Worm (Caenorhabditis elegans): ENCODE data around the gene atat-2.

Gene atat-2

ce11 chrX:5802582-5802981 is 46.3 kb upstream of the atat-2 start:
- TF ChIP-seq nhr-11 (tag; optimal IDR thresholded peaks at IDR 0.05): no peak
- no peak for TF ChIP-seq ceh-9 (tag; optimal IDR thresholded peaks at IDR 0.05)
- TF ChIP-seq nhr-76 (tag; optimal IDR thresholded peaks at IDR 0.05): no peak
- no peak for TF ChIP-seq mml-1 (tag; optimal IDR thresholded peaks at IDR 0.05)
- TF ChIP-seq lsy-12 (tag; optimal IDR thresholded peaks at IDR 0.05): no peak
- TF ChIP-seq elt-3 (tag; optimal IDR thresholded peaks at IDR 0.05): no peak

DNA sequence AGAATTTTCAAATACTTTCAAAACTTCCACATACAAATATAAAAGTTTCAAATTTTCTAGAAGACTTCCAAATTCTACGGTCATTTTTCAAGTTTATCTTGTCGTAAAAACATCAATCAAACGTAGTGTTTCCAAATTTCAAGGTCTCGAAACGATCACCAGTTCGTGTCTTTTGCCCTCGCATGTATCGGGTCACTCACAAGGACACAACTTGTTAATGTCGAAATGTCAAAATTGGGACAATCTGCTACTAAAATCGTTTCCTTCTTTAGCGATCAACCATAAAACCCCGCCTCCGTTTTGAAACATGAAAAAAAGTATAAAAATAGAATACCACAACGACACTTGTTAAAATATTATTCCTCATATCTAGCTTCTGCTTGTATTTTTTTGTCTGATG is 45.4 kb upstream of the atat-2 start:
- TF ChIP-seq nhr-23 (tag; optimal IDR thresholded peaks at IDR 0.05) (peak; percentile 24), unc-62 (GFP tag; optimal IDR thresholded peaks at IDR 0.05) (peak; percentile 46), nhr-25 (tag; optimal IDR thresholded peaks at IDR 0.05) (peak; percentile 91), jun-1 (tag; optimal IDR thresholded peaks at IDR 0.05) (no peak)

ce11 chrX:5805872-5806472 is 42.9 kb upstream of the atat-2 start, which contains the start of gene F13D11.3:
F13D11.3 (minus strand) TSS chrX:5805922.
- TF ChIP-seq nfya-1 (tag; optimal IDR thresholded peaks at IDR 0.05; ENCODE audit: insufficient read depth): peak; percentile 2
- peak; percentile 40 for TF ChIP-seq pha-4 (tag; optimal IDR thresholded peaks at IDR 0.05)
- TF ChIP-seq ceh-16 (tag; optimal IDR thresholded peaks at IDR 0.05): no peak
- TF ChIP-seq tbx-2 (tag; optimal IDR thresholded peaks at IDR 0.05): no peak
- TF ChIP-seq nhr-11 (tag; optimal IDR thresholded peaks at IDR 0.05): no peak
- TF ChIP-seq nhr-28 (tag; optimal IDR thresholded peaks at IDR 0.05): no peak
- TF ChIP-seq nhr-12 (tag; optimal IDR thresholded peaks at IDR 0.05): no peak

DNA sequence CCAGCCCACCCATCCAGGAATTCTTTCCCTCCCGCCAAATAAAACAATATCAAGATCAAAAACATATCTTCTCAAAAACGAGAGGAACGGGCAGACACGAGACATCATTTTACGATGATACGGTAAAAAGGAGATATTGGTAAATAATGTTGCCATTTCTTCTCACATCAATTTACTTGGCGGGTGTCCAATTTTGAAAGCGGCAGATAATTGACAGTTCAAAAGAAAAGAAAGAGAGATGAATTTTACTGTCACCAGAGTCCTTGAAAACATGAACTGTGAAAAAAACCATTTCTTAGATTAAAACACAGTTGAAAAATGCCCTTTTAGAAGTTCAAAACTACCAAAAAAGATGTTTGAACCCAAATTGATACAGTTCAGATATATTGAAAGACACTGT is 38.2 kb upstream of the atat-2 start:
- no peak for TF ChIP-seq ZK546.5 (tag; optimal IDR thresholded peaks at IDR 0.05)
- peak; percentile 85 for TF ChIP-seq nhr-25 (tag; optimal IDR thresholded peaks at IDR 0.05)
- no peak for TF ChIP-seq ztf-4 (tag; optimal IDR thresholded peaks at IDR 0.05)
- TF ChIP-seq egl-5 (tag; optimal IDR thresholded peaks at IDR 0.05): no peak
- TF ChIP-seq elt-2 (tag; optimal IDR thresholded peaks at IDR 0.05): no peak
- no peak for TF ChIP-seq ceh-16 (tag; optimal IDR thresholded peaks at IDR 0.05)
- no peak for TF ChIP-seq hmg-11 (tag; optimal IDR thresholded peaks at IDR 0.05)
- TF ChIP-seq mdl-1 (tag; optimal IDR thresholded peaks at IDR 0.05): peak; percentile 17
- no peak for TF ChIP-seq ama-1 (optimal IDR thresholded peaks at IDR 0.05)
- TF ChIP-seq lin-15B (tag; optimal IDR thresholded peaks at IDR 0.05): no peak
- TF ChIP-seq pha-4 (tag; optimal IDR thresholded peaks at IDR 0.05): no peak
- TF ChIP-seq fkh-10 (GFP tag; optimal IDR thresholded peaks at IDR 0.05): no peak
- no peak for TF ChIP-seq fos-1 (tag; optimal IDR thresholded peaks at IDR 0.05)
- no peak for TF ChIP-seq nhr-67 (tag; optimal IDR thresholded peaks at IDR 0.05)
- peak; percentile 9 for TF ChIP-seq elt-1 (tag; optimal IDR thresholded peaks at IDR 0.05)
- TF ChIP-seq zag-1 (tag; optimal IDR thresholded peaks at IDR 0.05): no peak
- TF ChIP-seq lsy-12 (tag; optimal IDR thresholded peaks at IDR 0.05): no peak
- TF ChIP-seq ceh-9 (tag; optimal IDR thresholded peaks at IDR 0.05): no peak
- no peak for TF ChIP-seq nhr-43 (tag; optimal IDR thresholded peaks at IDR 0.05; ENCODE audit: poor library complexity, severe bottlenecking)
- no peak for TF ChIP-seq R02D3.7 (tag; optimal IDR thresholded peaks at IDR 0.05)
- TF ChIP-seq snpc-4 (tag; optimal IDR thresholded peaks at IDR 0.05): no peak
- TF ChIP-seq nhr-77 (tag; optimal IDR thresholded peaks at IDR 0.05): no peak
- no peak for TF ChIP-seq nhr-237 (tag; optimal IDR thresholded peaks at IDR 0.05)
- no peak for TF ChIP-seq ceh-28 (tag; optimal IDR thresholded peaks at IDR 0.05)
- TF ChIP-seq mml-1 (tag; optimal IDR thresholded peaks at IDR 0.05): no peak
- TF ChIP-seq egl-27 (tag; optimal IDR thresholded peaks at IDR 0.05): no peak
- no peak for TF ChIP-seq elt-3 (tag; optimal IDR thresholded peaks at IDR 0.05)

- TF ChIP-seq nhr-23 (tag; optimal IDR thresholded peaks at IDR 0.05): peak; percentile 48
- peak; percentile 83 for TF ChIP-seq hmg-11 (tag; optimal IDR thresholded peaks at IDR 0.05)
- TF ChIP-seq nhr-237 (tag; optimal IDR thresholded peaks at IDR 0.05): no peak
- no peak for TF ChIP-seq ztf-4 (tag; optimal IDR thresholded peaks at IDR 0.05)
- no peak for TF ChIP-seq lin-15B (tag; optimal IDR thresholded peaks at IDR 0.05)
- TF ChIP-seq snpc-4 (tag; optimal IDR thresholded peaks at IDR 0.05): no peak
- no peak for TF ChIP-seq ceh-16 (tag; optimal IDR thresholded peaks at IDR 0.05)
- no peak for TF ChIP-seq aly-2 (tag; optimal IDR thresholded peaks at IDR 0.05)
- peak; percentile 54 for TF ChIP-seq nhr-11 (tag; optimal IDR thresholded peaks at IDR 0.05)
- TF ChIP-seq sea-2 (GFP tag; optimal IDR thresholded peaks at IDR 0.05): peak; percentile 99
- TF ChIP-seq nhr-28 (tag; optimal IDR thresholded peaks at IDR 0.05): no peak
- TF ChIP-seq nhr-12 (tag; optimal IDR thresholded peaks at IDR 0.05): no peak
- TF ChIP-seq lin-39 (tag; optimal IDR thresholded peaks at IDR 0.05): peak; percentile 80
- TF ChIP-seq egl-27 (tag; optimal IDR thresholded peaks at IDR 0.05): no peak
- TF ChIP-seq ceh-9 (tag; optimal IDR thresholded peaks at IDR 0.05): no peak
- peak; percentile 75 for TF ChIP-seq pha-4 (tag; optimal IDR thresholded peaks at IDR 0.05)
- no peak for TF ChIP-seq ceh-82 (tag; optimal IDR thresholded peaks at IDR 0.05)
- peak; percentile 69 for TF ChIP-seq unc-62 (GFP tag; optimal IDR thresholded peaks at IDR 0.05)
- TF ChIP-seq pqm-1 (tag; optimal IDR thresholded peaks at IDR 0.05): peak; percentile 24
- peak; percentile 72 for TF ChIP-seq fkh-2 (tag; optimal IDR thresholded peaks at IDR 0.05)
- TF ChIP-seq unc-39 (tag; optimal IDR thresholded peaks at IDR 0.05): no peak
- TF ChIP-seq zag-1 (tag; optimal IDR thresholded peaks at IDR 0.05): no peak
- no peak for TF ChIP-seq nhr-77 (tag; optimal IDR thresholded peaks at IDR 0.05)
- no peak for TF ChIP-seq mml-1 (tag; optimal IDR thresholded peaks at IDR 0.05)
- TF ChIP-seq mdl-1 (tag; optimal IDR thresholded peaks at IDR 0.05): peak; percentile 45
Measured at ce11 chrX:5811997-5812562, 36.8 kb upstream of the atat-2 start.
